Fruit fly (Drosophila melanogaster): ENCODE data around the gene CG9674.

The CG9674 gene

dm6 chr3L:16807558-16807957, at the start of gene CG9674:
Gene CG9674, minus strand, starts transcription at chr3L:16807731.
- TF ChIP-seq CTCF (optimal IDR thresholded peaks at IDR 0.05), result no peak
- TF ChIP-seq CG8478 (optimal IDR thresholded peaks at IDR 0.05), result no peak

DNA sequence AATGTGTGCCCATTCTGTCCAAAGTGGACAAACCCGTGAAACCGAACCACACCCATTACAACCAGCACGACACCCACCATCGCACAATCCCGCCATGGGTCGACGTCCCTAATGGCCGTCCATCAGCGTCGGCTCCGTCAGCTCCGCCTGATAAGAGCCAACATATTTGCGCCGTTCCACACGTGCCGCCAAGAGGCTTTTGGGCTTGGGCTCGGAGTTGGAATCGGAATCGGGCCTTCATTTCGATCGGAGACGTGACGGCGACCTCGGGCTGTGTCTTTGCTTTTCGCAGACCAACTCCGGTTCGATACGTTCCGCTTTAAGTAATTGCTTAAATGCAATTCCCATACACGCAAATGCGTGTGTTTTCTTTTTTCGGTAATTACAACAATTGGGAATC, 47.8 kb upstream of the CG9674 start:
- TF ChIP-seq CG8478 (optimal IDR thresholded peaks at IDR 0.05) (no peak), CTCF (optimal IDR thresholded peaks at IDR 0.05) (no peak)

DNA sequence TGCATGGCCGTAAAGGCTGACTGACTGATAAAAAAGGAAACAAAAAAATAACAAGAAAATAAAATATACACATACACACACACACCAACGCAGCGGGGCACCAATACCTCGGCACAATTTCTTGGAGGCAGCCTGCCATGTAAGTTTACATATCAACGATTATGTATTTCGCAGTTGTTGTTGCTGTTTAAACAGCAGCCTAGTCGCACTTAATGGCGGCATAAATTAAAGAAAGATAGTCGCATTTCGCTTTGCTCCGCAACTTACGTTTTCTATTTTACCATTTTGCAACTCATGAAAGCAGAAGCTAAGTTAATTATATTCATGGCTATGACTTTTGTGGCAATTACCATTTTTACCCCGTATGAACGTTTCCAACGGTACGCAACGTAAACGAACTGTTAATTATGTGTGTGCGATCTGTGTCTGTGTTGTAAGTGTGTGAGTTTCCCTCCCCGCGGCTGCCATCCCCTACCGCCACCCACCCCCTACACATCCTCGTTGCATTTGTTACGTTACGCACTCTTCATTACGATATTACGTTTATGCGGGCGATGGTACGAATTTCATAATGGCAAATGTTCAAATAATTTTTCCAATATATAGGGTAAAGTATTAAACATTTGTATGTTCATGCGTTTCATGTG, 47.0 kb upstream of the CG9674 start:
- TF ChIP-seq CTCF (optimal IDR thresholded peaks at IDR 0.05), result no peak
- TF ChIP-seq CG8478 (optimal IDR thresholded peaks at IDR 0.05), result no peak

- peak; percentile 11 to 28 for TF ChIP-seq CTCF (optimal IDR thresholded peaks at IDR 0.05)
- no peak for TF ChIP-seq CG8478 (optimal IDR thresholded peaks at IDR 0.05)
These were observed 46.2 kb upstream of the CG9674 start, which contains the start of gene sina for dm6 chr3L:16853533-16854386. Gene sina, plus strand, starts transcription at chr3L:16853751.

DNA sequence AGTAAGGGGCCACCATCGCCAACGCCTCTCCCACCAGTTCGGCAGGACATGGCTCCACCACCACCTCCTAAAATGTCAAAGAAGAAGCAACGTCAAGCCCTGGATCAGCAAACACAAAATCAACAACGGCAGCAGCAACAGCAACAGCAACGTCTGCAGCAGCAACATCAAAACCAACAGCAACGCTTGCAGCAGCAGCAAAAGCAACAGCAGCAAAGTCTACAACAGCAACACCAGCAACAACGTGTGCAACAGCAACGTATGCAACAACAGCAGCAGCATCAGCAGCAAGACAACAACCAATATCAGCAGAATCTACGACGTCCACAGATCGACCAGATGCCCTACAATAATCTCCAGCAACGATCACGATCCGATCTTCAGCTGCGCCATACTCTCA, 44.0 kb upstream of the CG9674 start:
- no peak for TF ChIP-seq CTCF (optimal IDR thresholded peaks at IDR 0.05)
- no peak for TF ChIP-seq CG8478 (optimal IDR thresholded peaks at IDR 0.05)

DNA sequence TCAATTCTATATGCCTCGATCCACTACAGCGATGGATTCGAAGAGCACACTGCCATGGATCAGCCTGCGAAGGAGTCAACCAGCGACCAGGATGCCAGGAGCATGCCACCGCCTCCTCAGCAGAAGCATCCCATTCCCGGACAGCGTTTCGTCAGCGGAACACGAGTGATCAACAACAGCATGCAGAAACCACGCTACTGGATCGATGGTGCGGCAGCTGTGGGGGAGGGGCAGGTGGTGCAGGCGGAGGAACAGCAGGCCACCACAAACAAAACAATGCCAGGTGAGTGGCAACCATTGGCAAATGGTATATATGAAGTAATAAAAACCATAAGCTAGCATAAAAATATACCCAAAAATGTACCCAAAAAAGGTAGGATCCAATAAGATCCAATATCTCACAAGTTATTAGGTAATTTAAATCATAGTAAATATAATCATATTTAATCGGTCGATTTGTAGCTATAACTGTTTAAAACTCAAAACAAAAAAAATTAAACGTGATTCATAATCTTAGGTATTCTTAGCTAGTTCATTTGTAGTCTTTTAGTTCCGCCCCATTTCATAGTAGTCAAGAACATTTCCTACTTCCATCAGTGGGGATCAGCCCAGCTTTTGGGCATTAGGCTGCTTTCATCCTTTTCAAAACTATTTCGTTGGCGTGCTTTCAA, 38.2 kb upstream of the CG9674 start, which contains the start of gene CG32161:
Gene CG32161, plus strand, starts transcription at position 621 of the 671 bp plus-strand sequence.
- no peak for TF ChIP-seq CG8478 (optimal IDR thresholded peaks at IDR 0.05)
- TF ChIP-seq CTCF (optimal IDR thresholded peaks at IDR 0.05), result no peak

- TF ChIP-seq CG8478 (optimal IDR thresholded peaks at IDR 0.05), result no peak
These were observed 37.5 kb upstream of the CG9674 start, which contains the start of the genes kud and Zcchc7 for dm6 chr3L:16844920-16845573. Gene kud, minus strand, starts transcription at chr3L:16844991. Gene Zcchc7, plus strand, starts transcription at chr3L:16845386.

DNA sequence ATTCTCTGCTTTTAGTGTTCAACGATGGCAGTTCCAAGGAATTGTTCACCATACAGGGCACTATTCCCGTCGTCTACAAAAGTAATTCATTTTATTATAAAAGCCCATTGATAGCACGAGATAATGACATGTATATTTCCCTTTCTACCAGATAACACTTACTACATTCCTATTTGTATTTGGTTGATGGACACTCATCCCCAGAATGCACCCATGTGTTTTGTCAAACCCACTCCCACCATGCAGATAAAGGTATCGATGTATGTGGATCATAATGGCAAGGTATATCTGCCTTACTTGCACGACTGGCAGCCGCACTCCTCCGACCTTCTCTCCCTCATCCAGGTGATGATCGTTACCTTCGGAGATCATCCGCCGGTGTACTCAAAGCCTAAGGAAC, 35.4 kb upstream of the CG9674 start:
- TF ChIP-seq CG8478 (optimal IDR thresholded peaks at IDR 0.05) (no peak), CTCF (optimal IDR thresholded peaks at IDR 0.05) (no peak)

DNA sequence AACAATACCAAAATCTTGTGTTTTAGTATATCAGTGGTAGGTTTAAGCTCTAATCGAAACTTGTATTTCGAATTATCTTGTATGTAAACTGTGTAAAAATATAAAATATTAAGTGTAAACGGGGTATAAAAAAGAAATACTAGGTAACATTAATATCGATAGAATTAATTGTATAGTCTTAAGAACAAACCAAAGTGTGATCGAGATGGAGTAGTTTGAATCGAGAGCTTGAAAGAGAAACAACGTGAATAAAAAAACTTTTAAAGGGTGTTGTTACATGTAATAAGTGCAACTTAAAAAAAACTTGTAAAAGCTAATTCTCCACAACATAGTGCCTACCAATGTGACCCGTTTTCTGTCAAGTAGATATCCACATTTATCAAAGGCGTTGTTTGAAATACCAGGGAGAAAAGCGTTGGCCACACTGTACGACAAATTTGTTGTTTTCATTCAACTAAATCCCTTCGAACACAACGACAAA, 34.6 kb upstream of the CG9674 start, which contains the start of gene TSG101:
Gene TSG101, plus strand, starts transcription at position 208 of the 481 bp plus-strand sequence.
- TF ChIP-seq CG8478 (optimal IDR thresholded peaks at IDR 0.05) (no peak), CTCF (optimal IDR thresholded peaks at IDR 0.05) (peak in 1 of 2 experiments; percentile 18)

- TF ChIP-seq CG8478 (optimal IDR thresholded peaks at IDR 0.05), result no peak
- no peak for TF ChIP-seq CTCF (optimal IDR thresholded peaks at IDR 0.05)
These were observed 33.0 kb upstream of the CG9674 start for dm6 chr3L:16840540-16840939.

DNA sequence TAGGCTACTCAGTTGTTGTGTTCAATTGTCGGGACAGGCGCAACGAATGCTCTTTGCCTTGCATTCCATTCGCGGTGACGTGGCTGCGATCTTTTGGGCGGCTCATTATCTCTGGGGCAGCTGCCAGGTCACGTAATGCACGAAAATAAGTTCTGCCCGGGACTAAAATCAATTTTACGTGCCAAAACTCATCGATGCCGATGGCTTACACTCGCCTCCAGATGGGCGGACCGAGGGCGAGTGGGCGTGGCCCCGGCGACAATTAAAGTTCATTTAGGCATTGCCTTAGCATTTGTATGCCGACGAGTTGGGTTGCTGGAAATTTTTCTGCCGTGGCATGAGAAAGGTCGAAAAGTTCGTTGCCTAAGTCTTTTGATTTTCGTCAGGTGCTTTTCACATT, 29.2 kb upstream of the CG9674 start:
- TF ChIP-seq CG8478 (optimal IDR thresholded peaks at IDR 0.05) (no peak), CTCF (optimal IDR thresholded peaks at IDR 0.05) (no peak)

DNA sequence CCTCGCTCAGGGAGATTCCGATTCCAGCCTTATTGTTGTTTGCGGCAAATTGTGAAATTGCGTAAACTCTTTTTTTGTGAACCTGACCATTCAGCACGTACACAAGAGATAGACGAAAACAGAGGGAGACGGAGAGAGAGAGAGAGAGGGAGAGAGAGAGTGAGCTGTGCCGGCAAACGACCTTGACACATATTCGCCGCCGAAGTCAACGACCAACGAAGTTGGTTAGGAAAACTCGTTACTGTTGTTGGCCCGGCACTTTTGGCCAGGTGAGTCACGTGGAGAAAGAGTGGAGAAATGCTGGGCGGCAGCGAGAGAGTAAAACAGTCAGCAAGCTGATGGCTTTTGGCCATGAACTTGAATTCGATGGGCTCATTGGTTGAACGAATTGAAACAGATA, 22.5 kb upstream of the CG9674 start:
- TF ChIP-seq CTCF (optimal IDR thresholded peaks at IDR 0.05) (no peak), CG8478 (optimal IDR thresholded peaks at IDR 0.05) (no peak)

DNA sequence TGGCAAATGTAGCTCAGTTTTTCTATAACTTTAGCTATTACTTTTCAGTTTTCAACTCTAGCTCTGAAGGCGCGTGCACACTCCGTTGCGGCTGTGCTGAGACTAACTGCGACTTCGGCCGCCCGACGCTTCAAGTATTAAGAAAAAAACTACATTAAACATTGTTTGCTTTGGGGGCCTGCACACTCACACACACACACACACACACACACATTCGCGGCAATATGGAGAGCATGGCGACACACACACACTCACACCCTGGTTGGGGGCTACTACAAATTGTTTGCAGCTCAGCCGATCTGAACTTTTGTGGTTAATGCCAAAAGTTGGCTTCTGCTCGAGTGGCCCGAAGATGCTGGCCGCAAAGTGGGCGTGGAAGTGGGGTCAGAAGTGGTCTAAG, 21.4 kb upstream of the CG9674 start, which contains the start of gene CG13024:
Gene CG13024, minus strand, starts transcription at position 108 of the 400 bp plus-strand sequence.
- no peak for TF ChIP-seq CG8478 (optimal IDR thresholded peaks at IDR 0.05)
- TF ChIP-seq CTCF (optimal IDR thresholded peaks at IDR 0.05), result no peak

DNA sequence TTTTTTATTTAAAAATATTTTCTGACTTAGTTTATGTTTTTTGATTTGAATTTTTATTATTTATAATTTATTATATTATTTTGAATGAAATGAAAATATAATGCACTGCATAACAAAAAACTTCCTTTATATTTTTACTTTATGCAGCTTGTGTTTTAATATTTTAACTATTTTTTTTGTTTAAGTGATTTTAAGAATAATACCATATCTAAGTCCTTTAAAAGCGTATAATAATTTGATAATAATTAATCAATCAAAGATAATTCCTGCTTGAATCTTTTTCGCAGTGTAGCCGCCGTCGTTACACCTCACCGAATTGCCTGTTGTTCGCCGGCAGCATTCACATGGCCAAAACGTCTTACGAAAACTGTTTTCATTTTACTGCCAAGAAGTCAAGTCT, 17.7 kb upstream of the CG9674 start:
- no peak for TF ChIP-seq CG8478 (optimal IDR thresholded peaks at IDR 0.05)
- no peak for TF ChIP-seq CTCF (optimal IDR thresholded peaks at IDR 0.05)

- TF ChIP-seq CTCF (optimal IDR thresholded peaks at IDR 0.05) (no peak), CG8478 (optimal IDR thresholded peaks at IDR 0.05) (no peak)
These were observed 17.2 kb upstream of the CG9674 start for dm6 chr3L:16824725-16825124.
